Fruit fly (Drosophila melanogaster): Measurements from ENCODE around the gene Rbp9.

Gene Rbp9

DNA sequence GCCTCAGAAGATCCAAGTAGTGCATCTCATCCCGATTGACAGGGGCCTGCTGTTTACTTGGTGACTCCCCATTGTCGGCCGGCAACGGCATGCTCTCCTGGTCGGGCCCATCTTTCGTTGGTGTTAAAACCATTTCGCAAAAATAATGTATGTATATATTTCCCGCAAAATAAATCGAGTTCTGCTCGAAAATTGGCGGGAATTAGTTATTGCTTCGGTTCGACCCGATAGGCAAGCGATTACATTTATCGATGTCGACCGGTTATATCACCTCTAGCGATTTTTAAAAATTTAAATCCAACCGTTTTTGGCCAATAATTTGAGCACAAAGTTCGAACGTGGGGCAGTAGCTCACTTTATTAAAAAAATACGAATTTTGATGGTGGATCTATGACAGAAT lies 14.9 kb downstream of the Rbp9 start, which contains the start of gene Ts (continued):
- TF ChIP-seq zfh1 (GFP tag; IDR thresholded peaks at IDR 0.05) (no peak), CG9727 (GFP tag; optimal IDR thresholded peaks at IDR 0.05) (no peak), Doc3 (GFP tag; IDR thresholded peaks at IDR 0.05; ENCODE audit: partially characterized antibody) (peak; percentile 70), Ravus (GFP tag; IDR thresholded peaks at IDR 0.05) (no peak), CG7372 (GFP tag; IDR thresholded peaks at IDR 0.05) (no peak), CG1647 (GFP tag; optimal IDR thresholded peaks at IDR 0.05) (no peak), CG14860 (GFP tag; IDR thresholded peaks at IDR 0.05; ENCODE audit: partially characterized antibody) (peak; percentile 58), Dip2 (GFP tag; IDR thresholded peaks at IDR 0.05) (no peak), CG8281 (tag; optimal IDR thresholded peaks at IDR 0.05) (no peak), CG10274 (GFP tag; optimal IDR thresholded peaks at IDR 0.05) (no peak), Hey (tag; optimal IDR thresholded peaks at IDR 0.05) (no peak), CG16779 (GFP tag; IDR thresholded peaks at IDR 0.05) (no peak), CG2199 (GFP tag; IDR thresholded peaks at IDR 0.05) (no peak), h (optimal IDR thresholded peaks at IDR 0.05) (no peak), tio (GFP tag; optimal IDR thresholded peaks at IDR 0.05) (no peak), CG4424 (GFP tag; optimal IDR thresholded peaks at IDR 0.05) (no peak), hbn (GFP tag; IDR thresholded peaks at IDR 0.05; ENCODE audit: partially characterized antibody) (peak; percentile 67), Trl (optimal IDR thresholded peaks at IDR 0.05) (no peak), Trl (GFP tag; optimal IDR thresholded peaks at IDR 0.05) (no peak), cad (GFP tag; optimal IDR thresholded peaks at IDR 0.05) (no peak), BEAF-32 (GFP tag; optimal IDR thresholded peaks at IDR 0.05) (peak; percentile 65), CG17829 (tag; optimal IDR thresholded peaks at IDR 0.05) (peak; percentile 88), crp (GFP tag; optimal IDR thresholded peaks at IDR 0.05) (no peak), CG10654 (GFP tag; optimal IDR thresholded peaks at IDR 0.05) (no peak), E2f1 (GFP tag; IDR thresholded peaks at IDR 0.05) (peak; percentile 66; the same call in 1 of the 2 replicates), CG8765 (GFP tag; IDR thresholded peaks at IDR 0.05) (no peak), fu2 (GFP tag; optimal IDR thresholded peaks at IDR 0.05) (no peak), zen2 (GFP tag; IDR thresholded peaks at IDR 0.05; ENCODE audit: partially characterized antibody) (peak; percentile 76), al (GFP tag; IDR thresholded peaks at IDR 0.05) (no peak), stwl (tag; optimal IDR thresholded peaks at IDR 0.05) (peak; percentile 54), CG3163 (GFP tag; optimal IDR thresholded peaks at IDR 0.05) (no peak), Pdp1 (GFP tag; optimal IDR thresholded peaks at IDR 0.05) (peak in 1 of 2 experiments; percentile 92), fd102C (GFP tag; optimal IDR thresholded peaks at IDR 0.05) (no peak), sna (GFP tag; IDR thresholded peaks at IDR 0.05; ENCODE audit: partially characterized antibody) (peak; percentile 70), sr (GFP tag; IDR thresholded peaks at IDR 0.05) (no peak), usp (GFP tag; optimal IDR thresholded peaks at IDR 0.05) (no peak), peb (GFP tag; IDR thresholded peaks at IDR 0.05) (no peak), Poxn (GFP tag; IDR thresholded peaks at IDR 0.05) (no peak)

DNA sequence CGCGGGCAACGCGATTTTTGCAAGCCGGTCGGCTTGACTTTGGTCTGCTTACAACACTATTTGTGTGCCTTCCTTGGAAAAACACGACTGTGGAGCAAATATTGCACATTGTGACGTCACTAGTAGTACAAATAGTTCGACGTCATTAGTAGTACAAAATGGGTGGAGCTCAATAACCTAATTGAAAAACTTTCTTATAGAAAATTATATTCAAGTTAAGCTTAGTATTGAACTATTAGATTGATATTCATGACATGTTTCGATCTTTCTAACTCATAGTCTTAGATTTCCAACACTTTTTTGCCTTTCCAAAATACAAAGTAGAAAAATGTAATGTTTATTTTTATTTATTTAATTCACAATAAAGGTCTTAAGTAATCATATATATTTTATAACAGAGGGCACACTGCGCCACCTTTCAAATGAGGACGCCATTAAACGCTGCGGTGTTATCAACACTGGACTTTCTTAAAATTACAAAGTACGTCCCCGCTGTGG lies 17.9 kb downstream of the Rbp9 start, which contains the start of the genes Rrp1 and gammaTub23C:
Gene Rrp1 (minus strand): TSS at position 70 of the 498 bp plus-strand sequence.
Gene gammaTub23C (plus strand): TSS at position 453 of the 498 bp plus-strand sequence.
- TF ChIP-seq ash1 (GFP tag; optimal IDR thresholded peaks at IDR 0.05) (no peak), caup (GFP tag; optimal IDR thresholded peaks at IDR 0.05; ENCODE audit: severe bottlenecking) (peak; percentile 87), mirr (GFP tag; optimal IDR thresholded peaks at IDR 0.05) (peak; percentile 51), Kr (GFP tag; optimal IDR thresholded peaks at IDR 0.05) (no peak), br (optimal IDR thresholded peaks at IDR 0.05) (no peak), pita (GFP tag; optimal IDR thresholded peaks at IDR 0.05) (no peak), en (GFP tag; optimal IDR thresholded peaks at IDR 0.05) (peak; percentile 16), kah (GFP tag; optimal IDR thresholded peaks at IDR 0.05) (peak; percentile 66), Rx (GFP tag; IDR thresholded peaks at IDR 0.05) (no peak), Xrp1 (GFP tag; IDR thresholded peaks at IDR 0.05) (peak; percentile 88), amos (GFP tag; IDR thresholded peaks at IDR 0.05; ENCODE audit: partially characterized antibody) (peak; percentile 15; the same call in 1 of the 2 replicates), Stat92E (GFP tag; optimal IDR thresholded peaks at IDR 0.05) (peak in 1 of 3 experiments; percentile 92), nerfin-1 (tag; optimal IDR thresholded peaks at IDR 0.05) (peak; percentile 89), CG17328 (GFP tag; IDR thresholded peaks at IDR 0.05) (peak; percentile 43; the same call in 1 of the 2 replicates), Sry-β (GFP tag; optimal IDR thresholded peaks at IDR 0.05) (peak; percentile 61), CG43689 (GFP tag; IDR thresholded peaks at IDR 0.05) (0 out of 2 replicates have a peak, but pooled peaks have one; percentile 21)

Data from whole organism, embryonic.